Worm (Caenorhabditis elegans) whole organism, young adult: ENCODE results near the gene F53B7.7.

ENCODE experiments used
- B0035.1 ChIP-seq: sonication (generic microtip); optimal IDR thresholded peaks from 2 replicates; lab custom pipeline; 2016; ENCODE audit warnings: missing genetic modification characterization, mild to moderate bottlenecking, missing compliant biosample characterization, missing genotype, missing genetic modification reagents
- B0336.3 ChIP-seq: fragments of 200-800 bp; sonication (Bioruptor generic); IDR thresholded peaks from 2 replicates; pipeline ENCODE4 v1.3.6; 2022; ENCODE audit warnings: missing genetic modification characterization, missing compliant biosample characterization
- C06A6.2 ChIP-seq: fragments of 200-800 bp; sonication (Bioruptor generic); conservative IDR thresholded peaks from 2 replicates; pipeline ENCODE4 v1.3.6; 2022; ENCODE audit warnings: missing genetic modification characterization, missing compliant biosample characterization
- C17E4.6 ChIP-seq: fragments of 200-800 bp; sonication (Bioruptor generic); IDR thresholded peaks from 2 replicates; pipeline ENCODE4 v1.3.6; 2022; ENCODE audit warnings: missing genetic modification reagents, missing genetic modification characterization, missing compliant biosample characterization
- F10E7.11 ChIP-seq: sonication (generic microtip); optimal IDR thresholded peaks from 2 replicates; lab custom pipeline; 2017; ENCODE audit warnings: mild to moderate bottlenecking, missing genetic modification characterization, moderate library complexity, missing compliant biosample characterization
- F39B2.1 ChIP-seq: fragments of 200-800 bp; sonication (Bioruptor generic); IDR thresholded peaks from 2 replicates; pipeline ENCODE4 v1.3.6; 2022; ENCODE audit warnings: missing genetic modification reagents, missing genetic modification characterization, missing compliant biosample characterization
- Y53G8AR.9 ChIP-seq: fragments of 200-800 bp; sonication (Bioruptor generic); conservative IDR thresholded peaks from 2 replicates; pipeline ENCODE4 v1.3.6; 2022; ENCODE audit warnings: missing genetic modification reagents, missing genetic modification characterization, missing compliant biosample characterization
- Y56A3A.18 ChIP-seq: fragments of 200-800 bp; sonication (Bioruptor generic); IDR thresholded peaks from 2 replicates; pipeline ENCODE4 v1.3.6; 2022; ENCODE audit warnings: missing genetic modification reagents, missing genetic modification characterization, missing compliant biosample characterization
- Y79H2A.3 ChIP-seq: fragments of 200-800 bp; sonication (Bioruptor generic); conservative IDR thresholded peaks from 2 replicates; pipeline ENCODE4 v1.3.6; 2022; ENCODE audit warnings: missing genetic modification reagents, missing genetic modification characterization, missing compliant biosample characterization
- ama-1 ChIP-seq, 3 experiments: fragments of 150-350 bp in 1 of 3; sonication (generic microtip) in 2 of 3; optimal IDR thresholded peaks; 2 replicates each; lab custom pipeline; 2014 to 2018; ENCODE audit warnings: missing biosample characterization in 2 of 3, missing genetic modification characterization in 2 of 3, missing genetic modification reagents in 2 of 3
- aptf-2 ChIP-seq: fragments of 200-800 bp; sonication (Bioruptor generic); conservative IDR thresholded peaks from 2 replicates; pipeline ENCODE4 v1.3.6; 2022; ENCODE audit warnings: missing genetic modification reagents, missing genetic modification characterization, missing compliant biosample characterization
- attf-5 ChIP-seq: fragments of 200-800 bp; sonication (Bioruptor generic); optimal IDR thresholded peaks from 2 replicates; lab custom pipeline; 2018; ENCODE audit warnings: mild to moderate bottlenecking, missing genetic modification characterization, missing compliant biosample characterization
- ccch-3 ChIP-seq: fragments of 200-800 bp; sonication (Bioruptor generic); optimal IDR thresholded peaks from 2 replicates; lab custom pipeline; 2018; ENCODE audit warnings: mild to moderate bottlenecking, missing genetic modification characterization, missing compliant biosample characterization
- cebp-2 ChIP-seq: fragments of 200-800 bp; sonication (Bioruptor generic); IDR thresholded peaks from 2 replicates; pipeline ENCODE4 v1.3.6; 2022; ENCODE audit warnings: missing genetic modification characterization, missing compliant biosample characterization
- ceh-91 ChIP-seq: fragments of 200-800 bp; sonication (Bioruptor generic); IDR thresholded peaks from 2 replicates; pipeline ENCODE4 v1.3.6; 2022; ENCODE audit warnings: missing genetic modification reagents, missing genetic modification characterization, missing compliant biosample characterization
- chd-7 ChIP-seq: sonication (generic microtip); optimal IDR thresholded peaks from 2 replicates; lab custom pipeline; 2016; ENCODE audit warnings: mild to moderate bottlenecking, missing genetic modification characterization, moderate library complexity, missing compliant biosample characterization
- dox-1 ChIP-seq: fragments of 200-800 bp; sonication (Bioruptor generic); IDR thresholded peaks from 2 replicates; pipeline ENCODE4 v1.3.6; 2022; ENCODE audit warnings: missing genetic modification reagents, missing genetic modification characterization, missing compliant biosample characterization
- efl-1 ChIP-seq: fragments of 150-350 bp; optimal IDR thresholded peaks from 2 replicates; lab custom pipeline; 2014; ENCODE audit warnings: missing biosample characterization, missing genetic modification reagents, missing genetic modification characterization
- egl-44 ChIP-seq: fragments of 200-800 bp; sonication (Bioruptor generic); IDR thresholded peaks from 2 replicates; pipeline ENCODE4 v1.3.6; 2022; ENCODE audit warnings: missing genetic modification reagents, missing genetic modification characterization, missing compliant biosample characterization
- ets-4 ChIP-seq: fragments of 200-800 bp; sonication (Bioruptor generic); optimal IDR thresholded peaks from 2 replicates; lab custom pipeline; 2018; ENCODE audit warnings: mild to moderate bottlenecking, missing genetic modification characterization, missing compliant biosample characterization
- fkh-3 ChIP-seq: sonication (generic microtip); optimal IDR thresholded peaks from 2 replicates; lab custom pipeline; 2016; ENCODE audit warnings: mild to moderate bottlenecking, missing genetic modification characterization, missing compliant biosample characterization
- lag-1 ChIP-seq: fragments of 200-800 bp; sonication (Bioruptor generic); IDR thresholded peaks from 2 replicates; pipeline ENCODE4 v1.3.6; 2022; ENCODE audit warnings: missing genetic modification reagents, missing genetic modification characterization, missing compliant biosample characterization
- let-607 ChIP-seq, 2 experiments: fragments of 200-800 bp in 1 of 2; sonication (Bioruptor generic) in 1 of 2; sonication (generic microtip) in 1 of 2; optimal IDR thresholded peaks; 2 replicates each; lab custom pipeline; 2016 to 2018; ENCODE audit warnings: mild to moderate bottlenecking in 2 of 2, missing compliant biosample characterization in 2 of 2, missing genetic modification characterization in 2 of 2, moderate library complexity in 2 of 2, missing genotype in 1 of 2
- lin-40 ChIP-seq: sonication (generic microtip); optimal IDR thresholded peaks from 2 replicates; lab custom pipeline; 2016; ENCODE audit warnings: missing genetic modification characterization, mild to moderate bottlenecking, missing compliant biosample characterization, missing genotype, missing genetic modification reagents
- lin-54 ChIP-seq: fragments of 200-800 bp; sonication (Bioruptor generic); optimal IDR thresholded peaks from 2 replicates; lab custom pipeline; 2018; ENCODE audit warnings: mild to moderate bottlenecking, missing genetic modification characterization, missing compliant biosample characterization
- lsl-1 ChIP-seq: fragments of 200-800 bp; sonication (Bioruptor generic); optimal IDR thresholded peaks from 2 replicates; lab custom pipeline; 2018; ENCODE audit warnings: mild to moderate bottlenecking, missing genetic modification characterization, moderate library complexity, missing compliant biosample characterization
- madf-3 ChIP-seq: fragments of 200-800 bp; sonication (Bioruptor generic); IDR thresholded peaks from 2 replicates; pipeline ENCODE4 v1.3.6; 2022; ENCODE audit warnings: missing genetic modification reagents, missing genetic modification characterization, missing compliant biosample characterization
- madf-8 ChIP-seq: fragments of 200-800 bp; sonication (Bioruptor generic); conservative IDR thresholded peaks from 2 replicates; pipeline ENCODE4 v1.3.6; 2022; ENCODE audit warnings: missing genetic modification reagents, missing genetic modification characterization, missing compliant biosample characterization
- nfya-2 ChIP-seq: fragments of 200-800 bp; sonication (Bioruptor generic); IDR thresholded peaks from 2 replicates; pipeline ENCODE4 v1.3.6; 2022; ENCODE audit warnings: missing genetic modification reagents, missing genetic modification characterization, missing compliant biosample characterization
- nhr-27 ChIP-seq: fragments of 200-800 bp; sonication (Bioruptor generic); optimal IDR thresholded peaks from 2 replicates; lab custom pipeline; 2018; ENCODE audit warnings: mild to moderate bottlenecking, missing genetic modification characterization, moderate library complexity, missing compliant biosample characterization
- nhr-80 ChIP-seq: sonication (generic microtip); optimal IDR thresholded peaks from 2 replicates; lab custom pipeline; 2016; ENCODE audit warnings: missing genetic modification characterization, missing compliant biosample characterization
- nhr-90 ChIP-seq: sonication (generic microtip); optimal IDR thresholded peaks from 2 replicates; lab custom pipeline; 2016; ENCODE audit warnings: missing genotype, mild to moderate bottlenecking, missing genetic modification characterization, missing compliant biosample characterization
- pbrm-1 ChIP-seq: fragments of 200-800 bp; sonication (Bioruptor generic); IDR thresholded peaks from 2 replicates; pipeline ENCODE4 v1.3.6; 2022; ENCODE audit warnings: missing genetic modification reagents, missing genetic modification characterization, missing compliant biosample characterization
- sdz-38 ChIP-seq: sonication (generic microtip); optimal IDR thresholded peaks from 2 replicates; lab custom pipeline; 2016; ENCODE audit warnings: missing genotype, missing genetic modification characterization, missing compliant biosample characterization
- snpc-3.4 ChIP-seq: sonication (generic microtip); optimal IDR thresholded peaks from 2 replicates; lab custom pipeline; 2017; ENCODE audit warnings: missing genetic modification characterization, mild to moderate bottlenecking, missing compliant biosample characterization, antibody characterized with exemption, moderate library complexity, missing genotype, missing genetic modification reagents
- somi-1 ChIP-seq: fragments of 200-800 bp; sonication (Bioruptor generic); optimal IDR thresholded peaks from 2 replicates; lab custom pipeline; 2018; ENCODE audit warnings: mild to moderate bottlenecking, missing genetic modification characterization, missing compliant biosample characterization
- tbp1 ChIP-seq: fragments of 200-800 bp; sonication (Bioruptor generic); optimal IDR thresholded peaks from 2 replicates; lab custom pipeline; 2018; ENCODE audit warnings: mild to moderate bottlenecking, missing genetic modification characterization, missing compliant biosample characterization
- unc-62 ChIP-seq: fragments of 150-350 bp; optimal IDR thresholded peaks from 2 replicates; lab custom pipeline; 2014; ENCODE audit warnings: missing biosample characterization, missing genetic modification reagents, missing genetic modification characterization
- ztf-26 ChIP-seq: sonication (generic microtip); optimal IDR thresholded peaks from 2 replicates; lab custom pipeline; 2017; ENCODE audit warnings: missing genetic modification characterization, missing compliant biosample characterization
- ztf-3 ChIP-seq: fragments of 200-800 bp; sonication (Bioruptor generic); optimal IDR thresholded peaks from 2 replicates; lab custom pipeline; 2018; ENCODE audit warnings: mild to moderate bottlenecking, missing genetic modification characterization, missing compliant biosample characterization
- ztf-6 ChIP-seq: fragments of 200-800 bp; sonication (Bioruptor generic); IDR thresholded peaks from 2 replicates; pipeline ENCODE4 v1.3.6; 2022; ENCODE audit warnings: missing genetic modification reagents, missing genetic modification characterization, missing compliant biosample characterization

F53B7.7 gene

DNA sequence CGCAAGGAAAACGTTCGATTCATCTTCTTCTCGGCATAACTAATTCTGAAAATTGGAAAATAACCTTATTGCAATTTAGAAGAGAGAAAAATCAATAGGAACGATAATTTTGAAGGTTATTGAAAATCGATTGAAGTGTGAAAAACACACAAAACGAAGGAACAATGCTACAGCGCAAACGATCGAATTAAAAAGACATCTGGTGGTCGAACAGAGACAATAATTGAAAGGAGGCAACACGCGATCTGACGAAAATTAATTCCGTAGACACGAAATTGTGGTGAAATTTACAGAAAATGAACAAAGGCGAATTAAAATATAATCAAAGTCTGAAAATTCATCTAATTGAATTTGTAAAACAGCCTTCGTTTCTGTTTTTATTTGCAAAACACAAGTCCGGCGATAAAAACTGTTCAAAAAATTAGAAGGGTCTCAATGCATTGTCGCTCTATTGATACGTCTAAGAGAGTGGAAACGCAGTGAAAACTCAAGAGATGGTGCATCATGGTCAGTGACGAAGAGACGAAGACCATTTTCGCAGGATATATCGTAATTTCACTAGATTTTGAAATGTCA lies 40.6 kb downstream of the F53B7.7 start, which contains the start of gene pak-2 (continued):
- TF ChIP-seq pbrm-1 (GFP tag; lab: Robert Waterston, UW) (peak; percentile 54; the same call in 1 of the 2 replicates), unc-62 (GFP tag; lab: Kevin White, UChicago) (no peak), nhr-80 (tag; lab: Kevin White, UChicago) (peak; percentile 59), chd-7 (tag; lab: Kevin White, UChicago) (no peak), attf-5 (GFP tag; lab: Kevin White, UChicago) (peak; percentile 83), efl-1 (GFP tag; lab: Kevin White, UChicago) (peak; percentile 12), ets-4 (no peak), sdz-38 (tag; lab: Kevin White, UChicago) (no peak), lin-40 (peak; percentile 63), ztf-6 (no peak), ccch-3 (GFP tag; lab: Kevin White, UChicago) (peak; percentile 73), Y53G8AR.9 (GFP tag; lab: Robert Waterston, UW) (no peak), B0336.3 (GFP tag; lab: Robert Waterston, UW) (no peak), somi-1 (GFP tag; lab: Kevin White, UChicago) (peak; percentile 10), Y79H2A.3 (no peak), aptf-2 (0 out of 2 replicates have a peak, but pooled peaks have one; percentile 36), let-607 (tag; optimal IDR thresholded peaks at IDR 0.05; lab: Kevin White, UChicago) (peak in 1 of 2 experiments; percentile 3), dox-1 (GFP tag; lab: Robert Waterston, UW) (no peak; the same call in 1 of the 2 replicates), ztf-3 (GFP tag; lab: Kevin White, UChicago) (no peak), fkh-3 (no peak), ztf-26 (tag; lab: Kevin White, UChicago) (no peak)
- TF ChIP-seq, all 124 proteins: peak for 29

- TF ChIP-seq lsl-1 (GFP tag; lab: Kevin White, UChicago) (no peak), madf-3 (no peak), lag-1 (GFP tag; lab: Robert Waterston, UW) (no peak), tbp1 (GFP tag; lab: Kevin White, UChicago) (no peak), ama-1 (optimal IDR thresholded peaks at IDR 0.05; lab: Kevin White, UChicago) (no peak), ama-1 (GFP tag; optimal IDR thresholded peaks at IDR 0.05; lab: Kevin White, UChicago) (no peak), lin-54 (GFP tag; lab: Kevin White, UChicago) (no peak), C06A6.2 (GFP tag; lab: Robert Waterston, UW) (no peak), F10E7.11 (tag; lab: Kevin White, UChicago) (no peak), ztf-26 (tag; lab: Kevin White, UChicago) (no peak), madf-8 (GFP tag; lab: Robert Waterston, UW) (no peak)
These were observed 41.1 kb downstream of the F53B7.7 start, which contains the start of gene C45B11.9 for ce11 chrV:11040020-11040419. C45B11.9 (plus strand) TSS chrV:11040320.

DNA sequence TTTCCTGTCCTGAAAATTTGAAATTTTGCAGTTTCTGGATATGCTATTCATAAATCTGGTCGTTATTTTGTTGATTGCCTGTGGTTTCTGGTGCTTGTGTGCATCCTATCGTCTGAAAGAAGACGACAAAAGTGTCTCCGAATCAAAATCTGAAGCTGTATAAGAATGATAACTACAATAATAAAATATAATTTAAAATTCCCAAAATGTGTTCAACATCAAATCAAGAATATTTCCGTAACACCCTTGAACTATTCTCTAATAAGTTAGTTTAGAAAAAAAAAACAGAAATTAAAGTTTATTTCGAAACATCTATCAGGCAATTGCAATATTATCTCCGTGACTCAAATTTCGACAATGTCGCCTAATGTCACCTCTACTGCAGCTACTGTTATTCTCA lies 41.6 kb downstream of the F53B7.7 start, which contains the start of gene C45B11.8:
Gene C45B11.8 (plus strand): TSS at position 301 of the 400 bp plus-strand sequence.
- no peak for TF ChIP-seq ceh-91
- TF ChIP-seq cebp-2, result no peak
- TF ChIP-seq nhr-90 (tag; lab: Kevin White, UChicago), result no peak
- no peak for TF ChIP-seq nhr-27 (tag; lab: Kevin White, UChicago)

ce11 chrV:11041499-11041898 lies 42.6 kb downstream of the F53B7.7 start, which contains the start of gene C45B11.5:
C45B11.5 (plus strand) TSS chrV:11041799.
- TF ChIP-seq Y56A3A.18 (GFP tag; lab: Robert Waterston, UW) (no peak), C17E4.6 (no peak), nfya-2 (GFP tag; lab: Robert Waterston, UW) (no peak), egl-44 (GFP tag; lab: Robert Waterston, UW) (no peak), nhr-80 (tag; lab: Kevin White, UChicago) (no peak), F39B2.1 (GFP tag; lab: Robert Waterston, UW) (no peak), unc-62 (GFP tag; lab: Kevin White, UChicago) (no peak), snpc-3.4 (tag; lab: Kevin White, UChicago) (no peak), B0035.1 (no peak)
- TF ChIP-seq, all 124 proteins: peak for 0
